Fruit fly (Drosophila melanogaster) whole organism, pupa: ENCODE results near the gene Mabi.
A peak's percentile ranks its signal among the peaks of the same experiment; 100 is the strongest.

Experiments used
- CG10348 ChIP-seq: fragments of 200-800 bp; sonication (Bioruptor generic); IDR thresholded peaks from 2 replicates; pipeline ENCODE4 v1.3.6; 2022; ENCODE audit warnings: missing biosample characterization, missing genetic modification characterization
- CG12605 ChIP-seq: fragments of 200-800 bp; sonication (Bioruptor generic); IDR thresholded peaks from 2 replicates; pipeline ENCODE4 v1.3.6; 2022; ENCODE audit warnings: missing biosample characterization, missing genetic modification characterization
- CG13204 ChIP-seq: fragments of 200-800 bp; sonication (Bioruptor generic); optimal IDR thresholded peaks from 2 replicates; lab custom pipeline; 2018; ENCODE audit warnings: missing biosample characterization, mild to moderate bottlenecking, missing genetic modification characterization, moderate library complexity
- CG14655 ChIP-seq: fragments of 200-800 bp; sonication (Bioruptor generic); optimal IDR thresholded peaks from 3 replicates; lab custom pipeline; 2017; ENCODE audit warnings: mild to moderate bottlenecking, missing biosample characterization, missing genetic modification reagents, missing genetic modification characterization
- CG15710 ChIP-seq: fragments of 200-800 bp; sonication (Bioruptor generic); optimal IDR thresholded peaks from 2 replicates; lab custom pipeline; 2018; ENCODE audit warnings: missing biosample characterization, mild to moderate bottlenecking, missing genetic modification characterization, moderate library complexity
- CG17806 ChIP-seq: fragments of 200-800 bp; sonication (Bioruptor generic); optimal IDR thresholded peaks from 2 replicates; lab custom pipeline; 2018; ENCODE audit warnings: missing biosample characterization, mild to moderate bottlenecking, missing genetic modification characterization, moderate library complexity
- CG32121 ChIP-seq: fragments of 200-800 bp; sonication (Bioruptor generic); IDR thresholded peaks from 2 replicates; pipeline ENCODE4 v1.3.6; 2022; ENCODE audit warnings: missing biosample characterization, missing genetic modification characterization
- CG34367 ChIP-seq: fragments of 200-800 bp; sonication (Bioruptor generic); optimal IDR thresholded peaks from 2 replicates; lab custom pipeline; 2018; ENCODE audit warnings: missing biosample characterization, mild to moderate bottlenecking, missing genetic modification characterization
- CG4496 ChIP-seq: fragments of 200-800 bp; sonication (Bioruptor generic); IDR thresholded peaks from 3 replicates; pipeline ENCODE4 v1.3.6; 2022; ENCODE audit warnings: missing biosample characterization, missing genetic modification characterization
- CG8159 ChIP-seq: fragments of 200-800 bp; sonication (Bioruptor generic); optimal IDR thresholded peaks from 3 replicates; lab custom pipeline; 2018; ENCODE audit warnings: missing biosample characterization, mild to moderate bottlenecking, missing genetic modification characterization, moderate library complexity
- CG8301 ChIP-seq: fragments of 200-800 bp; sonication (Bioruptor generic); optimal IDR thresholded peaks from 2 replicates; lab custom pipeline; 2018; ENCODE audit warnings: missing biosample characterization, mild to moderate bottlenecking, missing genetic modification characterization
- CG9948 ChIP-seq: fragments of 200-800 bp; sonication (Bioruptor generic); optimal IDR thresholded peaks from 2 replicates; lab custom pipeline; 2018; ENCODE audit warnings: missing biosample characterization, mild to moderate bottlenecking, missing genetic modification characterization, moderate library complexity
- D1 ChIP-seq: fragments of 200-800 bp; sonication (Bioruptor generic); optimal IDR thresholded peaks from 2 replicates; lab custom pipeline; 2018; ENCODE audit warnings: missing biosample characterization, mild to moderate bottlenecking, missing genetic modification characterization, moderate library complexity
- EcR ChIP-seq: fragments of 200-800 bp; sonication (Bioruptor generic); optimal IDR thresholded peaks from 3 replicates; lab custom pipeline; 2019; ENCODE audit warnings: missing biosample characterization, missing genetic modification characterization, mild to moderate bottlenecking, moderate library complexity, missing genetic modification reagents
- Ets98B ChIP-seq: fragments of 200-800 bp; sonication (Bioruptor generic); IDR thresholded peaks from 2 replicates; pipeline ENCODE4 v1.3.6; 2022; ENCODE audit warnings: missing biosample characterization, missing genetic modification characterization
- Pif1A ChIP-seq: fragments of 200-800 bp; sonication (Bioruptor generic); optimal IDR thresholded peaks from 3 replicates; lab custom pipeline; 2016; ENCODE audit warnings: missing biosample characterization, missing genetic modification characterization
- Pif1B ChIP-seq: fragments of 200-800 bp; sonication (Bioruptor generic); optimal IDR thresholded peaks from 3 replicates; lab custom pipeline; 2016; ENCODE audit warnings: missing biosample characterization, missing genetic modification characterization
- Snoo ChIP-seq: fragments of 200-800 bp; sonication (Bioruptor generic); optimal IDR thresholded peaks from 3 replicates; lab custom pipeline; 2017; ENCODE audit warnings: missing biosample characterization, mild to moderate bottlenecking, missing genetic modification characterization, inconsistent platforms
- fd96Ca ChIP-seq: fragments of 200-800 bp; sonication (Bioruptor generic); IDR thresholded peaks from 3 replicates; pipeline ENCODE4 v1.3.6; 2022; ENCODE audit warnings: missing biosample characterization, missing genetic modification characterization
- gl ChIP-seq: fragments of 200-800 bp; sonication (Bioruptor generic); optimal IDR thresholded peaks from 2 replicates; lab custom pipeline; 2018; ENCODE audit warnings: missing biosample characterization, mild to moderate bottlenecking, missing genetic modification characterization
- rn ChIP-seq: fragments of 200-800 bp; sonication (Bioruptor generic); IDR thresholded peaks from 2 replicates; pipeline ENCODE4 v1.3.6; 2022; ENCODE audit warnings: missing biosample characterization, missing genetic modification characterization

The Mabi gene

dm6 chr2L:13259643-13260042, 25.2 kb upstream of the Mabi start, which contains the start of gene CG31730:
TSS of gene CG31730 (minus strand) at chr2L:13259743.
- TF ChIP-seq rn (GFP tag; lab: Robert Waterston, UW), result no peak
- no peak for TF ChIP-seq EcR (GFP tag; lab: Kevin White, UChicago)
- TF ChIP-seq CG8159 (tag; lab: Kevin White, UChicago), result no peak
- no peak for TF ChIP-seq fd96Ca (GFP tag; lab: Robert Waterston, UW)
- no peak for TF ChIP-seq D1 (tag; lab: Kevin White, UChicago)
- TF ChIP-seq gl (tag; lab: Kevin White, UChicago), result no peak
- no peak for TF ChIP-seq Pif1B (GFP tag; lab: Kevin White, UChicago)
- TF ChIP-seq CG8301 (tag; lab: Kevin White, UChicago), result no peak
- no peak for TF ChIP-seq Ets98B (GFP tag; lab: Robert Waterston, UW)
- no peak for TF ChIP-seq CG10348 (GFP tag; lab: Robert Waterston, UW)
- no peak for TF ChIP-seq CG12605
- TF ChIP-seq CG4496 (GFP tag; lab: Robert Waterston, UW), result no peak
- no peak for TF ChIP-seq CG14655 (GFP tag; lab: Kevin White, UChicago)
- no peak for TF ChIP-seq CG13204 (GFP tag; lab: Kevin White, UChicago)
- TF ChIP-seq CG17806 (tag; lab: Kevin White, UChicago), result no peak

- TF ChIP-seq CG4496 (GFP tag; lab: Robert Waterston, UW), result peak; percentile 72
- no peak for TF ChIP-seq EcR (GFP tag; lab: Kevin White, UChicago)
- no peak for TF ChIP-seq gl (tag; lab: Kevin White, UChicago)
- no peak for TF ChIP-seq D1 (tag; lab: Kevin White, UChicago)
- no peak for TF ChIP-seq CG12605
- TF ChIP-seq CG32121 (GFP tag; lab: Robert Waterston, UW), result peak; percentile 53
- peak; percentile 67 for TF ChIP-seq CG14655 (GFP tag; lab: Kevin White, UChicago)
- TF ChIP-seq CG34367 (tag; lab: Kevin White, UChicago), result no peak
- 0 out of 3 replicates have a peak, but pooled peaks have one; percentile 50 for TF ChIP-seq fd96Ca (GFP tag; lab: Robert Waterston, UW)
- TF ChIP-seq CG8301 (tag; lab: Kevin White, UChicago), result peak; percentile 60
- no peak for TF ChIP-seq CG15710 (tag; lab: Kevin White, UChicago)
- no peak for TF ChIP-seq CG13204 (GFP tag; lab: Kevin White, UChicago)
- no peak for TF ChIP-seq CG9948 (tag; lab: Kevin White, UChicago)
- peak; percentile 26 for TF ChIP-seq Pif1A
- TF ChIP-seq CG17806 (tag; lab: Kevin White, UChicago), result no peak
- no peak for TF ChIP-seq rn (GFP tag; lab: Robert Waterston, UW)
- TF ChIP-seq Pif1B (GFP tag; lab: Kevin White, UChicago), result peak; percentile 26
- peak; percentile 72 for TF ChIP-seq CG8159 (tag; lab: Kevin White, UChicago)
- TF ChIP-seq CG10348 (GFP tag; lab: Robert Waterston, UW), result no peak
- TF ChIP-seq Ets98B (GFP tag; lab: Robert Waterston, UW), result peak; percentile 70
- no peak for TF ChIP-seq Snoo (tag; lab: Kevin White, UChicago)
These were observed 24.2 kb upstream of the Mabi start for dm6 chr2L:13258702-13259101.

- no peak for TF ChIP-seq CG12605
- no peak for TF ChIP-seq rn (GFP tag; lab: Robert Waterston, UW)
- TF ChIP-seq CG8301 (tag; lab: Kevin White, UChicago), result no peak
- no peak for TF ChIP-seq fd96Ca (GFP tag; lab: Robert Waterston, UW)
- TF ChIP-seq CG13204 (GFP tag; lab: Kevin White, UChicago), result no peak
- TF ChIP-seq CG32121 (GFP tag; lab: Robert Waterston, UW), result no peak
- TF ChIP-seq Ets98B (GFP tag; lab: Robert Waterston, UW), result no peak
- TF ChIP-seq D1 (tag; lab: Kevin White, UChicago), result no peak
- no peak for TF ChIP-seq Pif1B (GFP tag; lab: Kevin White, UChicago)
- no peak for TF ChIP-seq Pif1A
- TF ChIP-seq CG34367 (tag; lab: Kevin White, UChicago), result no peak
- no peak for TF ChIP-seq CG9948 (tag; lab: Kevin White, UChicago)
- no peak for TF ChIP-seq Snoo (tag; lab: Kevin White, UChicago)
- TF ChIP-seq CG15710 (tag; lab: Kevin White, UChicago), result no peak
- TF ChIP-seq CG4496 (GFP tag; lab: Robert Waterston, UW), result no peak
- TF ChIP-seq EcR (GFP tag; lab: Kevin White, UChicago), result no peak
- TF ChIP-seq CG8159 (tag; lab: Kevin White, UChicago), result no peak
- TF ChIP-seq CG10348 (GFP tag; lab: Robert Waterston, UW), result no peak
- no peak for TF ChIP-seq CG17806 (tag; lab: Kevin White, UChicago)
- no peak for TF ChIP-seq CG14655 (GFP tag; lab: Kevin White, UChicago)
These were observed 22.7 kb upstream of the Mabi start, which contains the start of gene Naa20B for dm6 chr2L:13257177-13257576. TSS of gene Naa20B (plus strand) at chr2L:13257477.

- TF ChIP-seq gl (tag; lab: Kevin White, UChicago) (no peak), CG4496 (GFP tag; lab: Robert Waterston, UW) (no peak), fd96Ca (GFP tag; lab: Robert Waterston, UW) (no peak), CG34367 (tag; lab: Kevin White, UChicago) (no peak), CG9948 (tag; lab: Kevin White, UChicago) (peak; percentile 17), CG17806 (tag; lab: Kevin White, UChicago) (peak; percentile 9), CG10348 (GFP tag; lab: Robert Waterston, UW) (no peak), CG8159 (tag; lab: Kevin White, UChicago) (peak; percentile 33), CG14655 (GFP tag; lab: Kevin White, UChicago) (peak; percentile 62), CG12605 (no peak), Ets98B (GFP tag; lab: Robert Waterston, UW) (no peak), rn (GFP tag; lab: Robert Waterston, UW) (no peak), CG15710 (tag; lab: Kevin White, UChicago) (peak; percentile 31), Pif1B (GFP tag; lab: Kevin White, UChicago) (no peak), Pif1A (no peak), CG8301 (tag; lab: Kevin White, UChicago) (peak; percentile 60), CG32121 (GFP tag; lab: Robert Waterston, UW) (no peak), CG13204 (GFP tag; lab: Kevin White, UChicago) (no peak), EcR (GFP tag; lab: Kevin White, UChicago) (no peak), D1 (tag; lab: Kevin White, UChicago) (no peak), Snoo (tag; lab: Kevin White, UChicago) (no peak)
These were observed 16.7 kb upstream of the Mabi start for dm6 chr2L:13251167-13251566.
